Fruit fly (Drosophila melanogaster) whole organism, embryonic: ENCODE results near the gene Polr1B.

Source experiments
- Ada2b ChIP-seq: fragments of 200-800 bp; sonication (Bioruptor generic); IDR thresholded peaks from 2 replicates; pipeline ENCODE4 v1.3.6; 2022; ENCODE audit warnings: missing biosample characterization, missing genetic modification characterization
- Awh ChIP-seq: fragments of 200-800 bp; sonication (Bioruptor generic); IDR thresholded peaks from 2 replicates; pipeline ENCODE4, ENCODE4 v1.3.6; 2022; ENCODE audit warnings: missing biosample characterization, missing genetic modification characterization
- Bdp1 ChIP-seq: fragments of 200-800 bp; sonication (Bioruptor generic); optimal IDR thresholded peaks from 3 replicates; lab custom pipeline; 2016; ENCODE audit warnings: missing biosample characterization, missing genetic modification characterization
- BtbVII ChIP-seq: fragments of 200-800 bp; sonication (Bioruptor generic); optimal IDR thresholded peaks from 3 replicates; lab custom pipeline; 2017; ENCODE audit warnings: missing biosample characterization, mild to moderate bottlenecking, missing genetic modification characterization
- CG11398 ChIP-seq: fragments of 200-800 bp; sonication (Bioruptor generic); optimal IDR thresholded peaks from 2 replicates; lab custom pipeline; 2016; ENCODE audit warnings: missing biosample characterization, missing genetic modification characterization
- CG12219 ChIP-seq: fragments of 200-800 bp; sonication (Bioruptor generic); optimal IDR thresholded peaks from 3 replicates; lab custom pipeline; 2018; ENCODE audit warnings: missing biosample characterization, mild to moderate bottlenecking, missing genetic modification characterization
- CG12769 ChIP-seq: fragments of 200-800 bp; sonication (Bioruptor generic); optimal IDR thresholded peaks from 2 replicates; lab custom pipeline; 2019; ENCODE audit warnings: missing biosample characterization, mild to moderate bottlenecking, missing genetic modification characterization, moderate library complexity
- CG14965 ChIP-seq: fragments of 200-800 bp; sonication (Bioruptor generic); optimal IDR thresholded peaks from 2 replicates; lab custom pipeline; 2016; ENCODE audit warnings: missing biosample characterization, missing genetic modification characterization, borderline replicate concordance
- CG18262 ChIP-seq: fragments of 200-800 bp; optimal IDR thresholded peaks from 3 replicates; lab custom pipeline; 2019; ENCODE audit warnings: missing biosample characterization, mild to moderate bottlenecking, missing genetic modification characterization, moderate library complexity
- CG33213 ChIP-seq: fragments of 200-800 bp; sonication (Bioruptor generic); optimal IDR thresholded peaks from 3 replicates; lab custom pipeline; 2016; ENCODE audit warnings: missing biosample characterization, missing genetic modification characterization
- CG34422 ChIP-seq: fragments of 200-800 bp; sonication (Bioruptor generic); IDR thresholded peaks from 3 replicates; pipeline ENCODE4 v1.3.6; 2022; ENCODE audit warnings: missing biosample characterization, missing genetic modification characterization
- CG5180 ChIP-seq: fragments of 200-800 bp; sonication (Bioruptor generic); optimal IDR thresholded peaks from 3 replicates; lab custom pipeline; 2017; ENCODE audit warnings: missing biosample characterization, missing genetic modification characterization, mild to moderate bottlenecking, moderate library complexity, missing genetic modification reagents
- CG6272 ChIP-seq: fragments of 200-800 bp; sonication (Bioruptor generic); IDR thresholded peaks from 2 replicates; pipeline ENCODE4 v1.3.6; 2022; ENCODE audit warnings: missing biosample characterization, missing genetic modification characterization
- CG6683 ChIP-seq: fragments of 200-800 bp; sonication (Bioruptor generic); optimal IDR thresholded peaks from 2 replicates; lab custom pipeline; 2017; ENCODE audit warnings: missing biosample characterization, mild to moderate bottlenecking, missing genetic modification characterization, missing genetic modification reagents
- CG6765 ChIP-seq: fragments of 200-800 bp; sonication (Bioruptor generic); optimal IDR thresholded peaks from 3 replicates; lab custom pipeline; 2017; ENCODE audit warnings: missing biosample characterization, mild to moderate bottlenecking, missing genetic modification characterization
- CG6813 ChIP-seq: fragments of 200-800 bp; sonication (Bioruptor generic); optimal IDR thresholded peaks from 2 replicates; lab custom pipeline; 2017; ENCODE audit warnings: missing biosample characterization, missing genetic modification characterization, mild to moderate bottlenecking, moderate library complexity, missing genetic modification reagents
- CG7963 ChIP-seq: fragments of 200-800 bp; sonication (Bioruptor generic); IDR thresholded peaks from 3 replicates; pipeline ENCODE4 v1.3.6; 2022; ENCODE audit warnings: missing biosample characterization, missing genetic modification characterization; ENCODE audit not compliant: partially characterized antibody
- CG8944 ChIP-seq: fragments of 200-800 bp; sonication (Bioruptor generic); optimal IDR thresholded peaks from 3 replicates; lab custom pipeline; 2016; ENCODE audit warnings: missing biosample characterization, missing genetic modification characterization
- CTCF ChIP-seq: fragments of 200-800 bp; sonication (Bioruptor generic); optimal IDR thresholded peaks from 2 replicates; lab custom pipeline; 2017; ENCODE audit warnings: missing biosample characterization, mild to moderate bottlenecking, missing genetic modification characterization, moderate library complexity
- Deaf1 ChIP-seq: fragments of 200-800 bp; optimal IDR thresholded peaks from 3 replicates; lab custom pipeline; 2019; ENCODE audit warnings: missing biosample characterization, mild to moderate bottlenecking, missing genetic modification characterization, moderate library complexity
- Fer1 ChIP-seq: fragments of 200-800 bp; sonication (Bioruptor generic); optimal IDR thresholded peaks from 2 replicates; lab custom pipeline; 2017; ENCODE audit warnings: missing biosample characterization, mild to moderate bottlenecking, missing genetic modification characterization
- HLH54F ChIP-seq: fragments of 200-800 bp; sonication (Bioruptor generic); optimal IDR thresholded peaks from 3 replicates; lab custom pipeline; 2016; ENCODE audit warnings: missing biosample characterization, missing genetic modification characterization
- Hmr ChIP-seq: fragments of 200-800 bp; sonication (Bioruptor generic); optimal IDR thresholded peaks from 3 replicates; lab custom pipeline; 2017; ENCODE audit warnings: mild to moderate bottlenecking, missing biosample characterization, missing genetic modification reagents, missing genetic modification characterization
- Hsf ChIP-seq: fragments of 200-800 bp; sonication (Bioruptor generic); optimal IDR thresholded peaks from 3 replicates; lab custom pipeline; 2016; ENCODE audit warnings: missing biosample characterization, missing genetic modification characterization
- Jarid2 ChIP-seq: fragments of 200-800 bp; sonication (Bioruptor generic); optimal IDR thresholded peaks from 3 replicates; lab custom pipeline; 2017; ENCODE audit warnings: mild to moderate bottlenecking, missing biosample characterization, missing genetic modification reagents, missing genetic modification characterization
- MESR4 ChIP-seq: fragments of 200-800 bp; sonication (Bioruptor generic); optimal IDR thresholded peaks from 2 replicates; lab custom pipeline; 2018; ENCODE audit warnings: missing biosample characterization, mild to moderate bottlenecking, missing genetic modification characterization, moderate library complexity
- Rfx ChIP-seq: fragments of 200-800 bp; sonication (Bioruptor generic); IDR thresholded peaks from 2 replicates; pipeline ENCODE4 v1.3.6; 2022; ENCODE audit warnings: missing biosample characterization, missing genetic modification characterization
- Sox100B ChIP-seq: fragments of 200-800 bp; sonication (Bioruptor generic); optimal IDR thresholded peaks from 3 replicates; lab custom pipeline; 2018; ENCODE audit warnings: missing biosample characterization, mild to moderate bottlenecking, missing genetic modification characterization
- Taf1 ChIP-seq: fragments of 200-800 bp; sonication (Bioruptor generic); IDR thresholded peaks from 2 replicates; pipeline ENCODE4 v1.3.6; 2022; ENCODE audit warnings: missing biosample characterization, missing genetic modification characterization
- Trl ChIP-seq, 3 experiments: fragments of >200 bp in 2 of 3; fragments of 200-800 bp in 1 of 3; sonication (Bioruptor generic) in 1 of 3; optimal IDR thresholded peaks; 2 replicates in 1 of 3; 3 replicates in 2 of 3; lab custom pipeline; 2016 to 2017; ENCODE audit warnings: missing biosample characterization in 1 of 3, missing genetic modification characterization in 1 of 3
- abd-A ChIP-seq: fragments of 200-800 bp; sonication (Bioruptor generic); optimal IDR thresholded peaks from 3 replicates; lab custom pipeline; 2019; ENCODE audit warnings: missing biosample characterization, mild to moderate bottlenecking, missing genetic modification characterization, moderate library complexity
- ash1 ChIP-seq: fragments of 200-800 bp; sonication (Bioruptor generic); optimal IDR thresholded peaks from 2 replicates; lab custom pipeline; 2018; ENCODE audit warnings: missing biosample characterization, mild to moderate bottlenecking, missing genetic modification characterization
- bigmax ChIP-seq: fragments of 200-800 bp; sonication (Bioruptor generic); optimal IDR thresholded peaks from 2 replicates; lab custom pipeline; 2018; ENCODE audit warnings: missing biosample characterization, mild to moderate bottlenecking, missing genetic modification characterization
- bowl ChIP-seq: fragments of 200-800 bp; sonication (Bioruptor generic); IDR thresholded peaks from 2 replicates; pipeline ENCODE4 v1.3.6; 2022; ENCODE audit warnings: missing biosample characterization, missing genetic modification characterization
- chinmo ChIP-seq: fragments of 200-800 bp; sonication (Bioruptor generic); IDR thresholded peaks from 4 replicates; pipeline ENCODE4 v1.3.6; 2022; ENCODE audit warnings: missing biosample characterization, missing genetic modification characterization; ENCODE audit not compliant: partially characterized antibody
- croc ChIP-seq: fragments of 200-800 bp; sonication (Bioruptor generic); conservative IDR thresholded peaks from 3 replicates; pipeline ENCODE4 v1.3.6; 2022; ENCODE audit warnings: missing biosample characterization, missing genetic modification characterization
- esg ChIP-seq: fragments of 200-800 bp; sonication (Bioruptor generic); conservative IDR thresholded peaks from 2 replicates; pipeline ENCODE4 v1.3.6; 2022; ENCODE audit warnings: missing biosample characterization, missing genetic modification characterization
- grn ChIP-seq: fragments of 200-800 bp; sonication (Bioruptor generic); optimal IDR thresholded peaks from 3 replicates; lab custom pipeline; 2017; ENCODE audit warnings: missing biosample characterization, missing genetic modification characterization
- ind ChIP-seq: fragments of 200-800 bp; sonication (Bioruptor generic); optimal IDR thresholded peaks from 3 replicates; lab custom pipeline; 2016; ENCODE audit warnings: missing biosample characterization, missing genetic modification characterization
- jigr1 ChIP-seq: fragments of 200-800 bp; sonication (Bioruptor generic); IDR thresholded peaks from 3 replicates; pipeline ENCODE4 v1.3.6; 2022; ENCODE audit warnings: missing biosample characterization, missing genetic modification characterization
- lbe ChIP-seq: fragments of 200-800 bp; sonication (Bioruptor generic); optimal IDR thresholded peaks from 2 replicates; lab custom pipeline; 2016; ENCODE audit warnings: missing biosample characterization, mild to moderate bottlenecking, missing genetic modification characterization
- prd ChIP-seq, 3 experiments: fragments of >200 bp in 2 of 3; fragments of 200-800 bp in 1 of 3; sonication (Bioruptor generic) in 1 of 3; optimal IDR thresholded peaks in 2 of 3; IDR thresholded peaks in 1 of 3; 2 replicates in 2 of 3; 3 replicates in 1 of 3; pipeline versions ENCODE4 v1.3.6 to Lab custom; 2017 to 2022; ENCODE audit warnings: missing biosample characterization in 1 of 3, missing genetic modification characterization in 1 of 3
- psq ChIP-seq: fragments of 200-800 bp; sonication (Bioruptor generic); optimal IDR thresholded peaks from 2 replicates; lab custom pipeline; 2017; ENCODE audit warnings: missing biosample characterization, missing genetic modification characterization
- sens ChIP-seq: fragments of 200-800 bp; sonication (Bioruptor generic); peaks from one replicate; lab custom pipeline; 2016; ENCODE audit warnings: missing biosample characterization, missing genetic modification characterization
- tna ChIP-seq: fragments of 200-800 bp; sonication (Bioruptor generic); IDR thresholded peaks from 2 replicates; pipeline ENCODE4 v1.3.6; 2022; ENCODE audit warnings: missing biosample characterization, missing genetic modification characterization; ENCODE audit not compliant: partially characterized antibody
- trh ChIP-seq: fragments of 200-800 bp; sonication (Bioruptor generic); optimal IDR thresholded peaks from 2 replicates; lab custom pipeline; 2016; ENCODE audit warnings: missing biosample characterization, missing genetic modification characterization
- zfh1 ChIP-seq: fragments of 200-800 bp; sonication (Bioruptor generic); IDR thresholded peaks from 3 replicates; pipeline ENCODE4 v1.3.6; 2022; ENCODE audit warnings: missing biosample characterization, missing genetic modification characterization

The Polr1B gene

dm6 chr2L:395366-396117 is 8.5 kb upstream of the Polr1B start:
- TF ChIP-seq jigr1 (GFP tag; lab: Robert Waterston, UW) (no peak), lbe (GFP tag; lab: Kevin White, UChicago) (no peak), croc (no peak), Ada2b (no peak), abd-A (tag; lab: Kevin White, UChicago) (peak; percentile 84), Rfx (GFP tag; lab: Robert Waterston, UW) (0 out of 2 replicates have a peak, but pooled peaks have one; percentile 13), Deaf1 (tag; lab: Kevin White, UChicago) (peak; percentile 31), CTCF (GFP tag; lab: Kevin White, UChicago) (peak; percentile 90), Hsf (no peak), zfh1 (0 out of 3 replicates have a peak, but pooled peaks have one; percentile 23), CG5180 (GFP tag; lab: Kevin White, UChicago) (peak; percentile 96), CG6765 (no peak)

- no peak for TF ChIP-seq Ada2b
- peak in 1 of 2 experiments; percentile 29 for TF ChIP-seq Trl (optimal IDR thresholded peaks at IDR 0.05; lab: Kevin White, UChicago)
- TF ChIP-seq Trl (GFP tag; optimal IDR thresholded peaks at IDR 0.05; lab: Kevin White, UChicago): no peak
- TF ChIP-seq prd (optimal IDR thresholded peaks at IDR 0.05; lab: Kevin White, UChicago): no peak
- no peak for TF ChIP-seq prd (GFP tag; IDR thresholded peaks at IDR 0.05; lab: Robert Waterston, UW)
- TF ChIP-seq CG12769 (tag; lab: Kevin White, UChicago): peak; percentile 21
- no peak for TF ChIP-seq BtbVII (GFP tag; lab: Kevin White, UChicago)
- TF ChIP-seq chinmo (GFP tag; lab: Robert Waterston, UW): 0 out of 4 replicates have a peak, but pooled peaks have one; percentile 4
- peak; percentile 35 for TF ChIP-seq sens (GFP tag; lab: Kevin White, UChicago)
- no peak for TF ChIP-seq CG34422
- TF ChIP-seq CG18262 (tag; lab: Kevin White, UChicago): no peak
- TF ChIP-seq lbe (GFP tag; lab: Kevin White, UChicago): no peak
These were observed 2.0 kb upstream of the Polr1B start, which contains the start of gene CG4213 for dm6 chr2L:402098-402497. TSS of gene CG4213 (minus strand) at chr2L:402198.

- TF ChIP-seq Taf1 (GFP tag; lab: Robert Waterston, UW) (no peak), Hmr (GFP tag; lab: Kevin White, UChicago) (no peak), CG6813 (no peak), Bdp1 (no peak), CG7963 (GFP tag; lab: Robert Waterston, UW) (no peak), MESR4 (GFP tag; lab: Kevin White, UChicago) (no peak), CG11398 (GFP tag; lab: Kevin White, UChicago) (no peak), esg (GFP tag; lab: Robert Waterston, UW) (no peak), ind (GFP tag; lab: Kevin White, UChicago) (peak; percentile 44), Sox100B (GFP tag; lab: Kevin White, UChicago) (no peak), Awh (GFP tag; lab: Robert Waterston, UW) (no peak), CG12219 (GFP tag; lab: Kevin White, UChicago) (no peak), CG8944 (GFP tag; lab: Kevin White, UChicago) (no peak), psq (GFP tag; lab: Kevin White, UChicago) (no peak), grn (GFP tag; lab: Kevin White, UChicago) (no peak), tna (GFP tag; lab: Robert Waterston, UW) (no peak), Fer1 (peak; percentile 52), HLH54F (GFP tag; lab: Kevin White, UChicago) (no peak), Jarid2 (GFP tag; lab: Kevin White, UChicago) (no peak), bowl (GFP tag; lab: Robert Waterston, UW) (no peak), CG6683 (GFP tag; lab: Kevin White, UChicago) (no peak), trh (GFP tag; lab: Kevin White, UChicago) (no peak), bigmax (no peak), CG6272 (GFP tag; lab: Robert Waterston, UW) (no peak), ash1 (GFP tag; lab: Kevin White, UChicago) (no peak), CG14965 (GFP tag; lab: Kevin White, UChicago) (no peak), CG33213 (GFP tag; lab: Kevin White, UChicago) (no peak)
These were observed 8.8 kb downstream of the Polr1B start for dm6 chr2L:412931-413330.
